Fruit fly (Drosophila melanogaster) whole organism, embryonic: ENCODE measurements around the gene fz.
A peak's percentile ranks its signal among the peaks of the same experiment; 100 is the strongest.

Source experiments
- Adf1 ChIP-seq: fragments of 200-800 bp; sonication (Bioruptor generic); IDR thresholded peaks from 2 replicates; pipeline ENCODE4 v1.3.6; 2022; ENCODE audit warnings: missing biosample characterization, missing genetic modification characterization
- Asciz ChIP-seq: fragments of 200-800 bp; sonication (Bioruptor generic); optimal IDR thresholded peaks from 2 replicates; lab custom pipeline; 2017; ENCODE audit warnings: missing biosample characterization, mild to moderate bottlenecking, missing genetic modification characterization, missing genetic modification reagents
- CG12391 ChIP-seq: fragments of 200-800 bp; sonication (Bioruptor generic); optimal IDR thresholded peaks from 3 replicates; lab custom pipeline; 2018; ENCODE audit warnings: missing biosample characterization, mild to moderate bottlenecking, missing genetic modification characterization, moderate library complexity
- CG14014 ChIP-seq: fragments of 200-800 bp; sonication (Bioruptor generic); IDR thresholded peaks from 2 replicates; pipeline ENCODE4 v1.3.6; 2022; ENCODE audit warnings: missing biosample characterization, missing genetic modification characterization
- CG15269 ChIP-seq: fragments of 200-800 bp; sonication (Bioruptor generic); optimal IDR thresholded peaks from 2 replicates; lab custom pipeline; 2018; ENCODE audit warnings: missing biosample characterization, mild to moderate bottlenecking, missing genetic modification characterization, moderate library complexity
- CG15696 ChIP-seq: fragments of 200-800 bp; sonication (Bioruptor generic); optimal IDR thresholded peaks from 2 replicates; lab custom pipeline; 2019; ENCODE audit warnings: missing biosample characterization, mild to moderate bottlenecking, missing genetic modification characterization, moderate library complexity
- CG17612 ChIP-seq: fragments of 200-800 bp; sonication (Bioruptor generic); IDR thresholded peaks from 2 replicates; pipeline ENCODE4 v1.3.6; 2022; ENCODE audit warnings: missing biosample characterization, missing genetic modification characterization
- CG2129 ChIP-seq: fragments of 200-800 bp; sonication (Bioruptor generic); IDR thresholded peaks from 2 replicates; pipeline ENCODE4 v1.3.6; 2022; ENCODE audit warnings: missing biosample characterization, missing genetic modification characterization; ENCODE audit not compliant: partially characterized antibody
- CG2202 ChIP-seq: fragments of 200-800 bp; sonication (Bioruptor generic); optimal IDR thresholded peaks from 2 replicates; lab custom pipeline; 2018; ENCODE audit warnings: missing biosample characterization, mild to moderate bottlenecking, missing genetic modification characterization
- CG32767 ChIP-seq: fragments of 200-800 bp; sonication (Bioruptor generic); IDR thresholded peaks from 2 replicates; pipeline ENCODE4 v1.3.6; 2022; ENCODE audit warnings: missing biosample characterization, missing genetic modification characterization
- CG32772 ChIP-seq: fragments of 200-800 bp; sonication (Bioruptor generic); IDR thresholded peaks from 2 replicates; pipeline ENCODE4 v1.3.6; 2022; ENCODE audit warnings: missing biosample characterization, missing genetic modification characterization
- CG3407 ChIP-seq: fragments of 200-800 bp; sonication (Bioruptor generic); optimal IDR thresholded peaks from 2 replicates; lab custom pipeline; 2018; ENCODE audit warnings: missing biosample characterization, mild to moderate bottlenecking, missing genetic modification characterization
- CG4360 ChIP-seq: fragments of 200-800 bp; sonication (Bioruptor generic); IDR thresholded peaks from 2 replicates; pipeline ENCODE4 v1.3.6; 2022; ENCODE audit warnings: missing biosample characterization, missing genetic modification characterization
- CG6813 ChIP-seq: fragments of 200-800 bp; sonication (Bioruptor generic); optimal IDR thresholded peaks from 2 replicates; lab custom pipeline; 2017; ENCODE audit warnings: missing biosample characterization, missing genetic modification characterization, mild to moderate bottlenecking, moderate library complexity, missing genetic modification reagents
- CG7372 ChIP-seq: fragments of 200-800 bp; sonication (Bioruptor generic); IDR thresholded peaks from 2 replicates; pipeline ENCODE4 v1.3.6; 2022; ENCODE audit warnings: missing biosample characterization, missing genetic modification characterization
- CG7928 ChIP-seq: fragments of 200-800 bp; sonication (Bioruptor generic); optimal IDR thresholded peaks from 2 replicates; lab custom pipeline; 2017; ENCODE audit warnings: missing biosample characterization, mild to moderate bottlenecking, missing genetic modification characterization
- CG7987 ChIP-seq: fragments of 200-800 bp; sonication (Bioruptor generic); optimal IDR thresholded peaks from 2 replicates; lab custom pipeline; 2018; ENCODE audit warnings: missing biosample characterization, mild to moderate bottlenecking, missing genetic modification characterization, moderate library complexity
- H15 ChIP-seq: fragments of 200-800 bp; sonication (Bioruptor generic); IDR thresholded peaks from 3 replicates; pipeline ENCODE4 v1.3.6; 2022; ENCODE audit warnings: missing biosample characterization, missing genetic modification characterization
- Hey ChIP-seq: fragments of 200-800 bp; sonication (Bioruptor generic); optimal IDR thresholded peaks from 3 replicates; lab custom pipeline; 2018; ENCODE audit warnings: missing biosample characterization, mild to moderate bottlenecking, missing genetic modification characterization
- Hmx ChIP-seq: fragments of 200-800 bp; sonication (Bioruptor generic); optimal IDR thresholded peaks from 2 replicates; lab custom pipeline; 2016; ENCODE audit warnings: missing biosample characterization, missing genetic modification characterization
- Med ChIP-seq: fragments of 200-800 bp; sonication (Bioruptor generic); peaks from one replicate; lab custom pipeline; 2016; ENCODE audit warnings: missing biosample characterization, missing genetic modification characterization, mild to moderate bottlenecking, inconsistent platforms, moderate library complexity
- Mrtf ChIP-seq: fragments of 200-800 bp; sonication (Bioruptor generic); IDR thresholded peaks from 3 replicates; pipeline ENCODE4 v1.3.6; 2022; ENCODE audit warnings: missing biosample characterization, missing genetic modification characterization
- NfI ChIP-seq: fragments of 200-800 bp; sonication (Bioruptor generic); optimal IDR thresholded peaks from 3 replicates; lab custom pipeline; 2018; ENCODE audit warnings: missing biosample characterization, mild to moderate bottlenecking, missing genetic modification characterization, moderate library complexity
- Scr ChIP-seq: fragments of 200-800 bp; sonication (Bioruptor generic); IDR thresholded peaks from 2 replicates; pipeline ENCODE4 v1.3.6; 2022; ENCODE audit warnings: missing biosample characterization, missing genetic modification characterization; ENCODE audit not compliant: partially characterized antibody
- Sry-δ ChIP-seq: fragments of 200-800 bp; sonication (Bioruptor generic); optimal IDR thresholded peaks from 2 replicates; lab custom pipeline; 2016; ENCODE audit warnings: missing biosample characterization, missing genetic modification characterization
- bbx ChIP-seq: fragments of 200-800 bp; sonication (Bioruptor generic); IDR thresholded peaks from 2 replicates; pipeline ENCODE4 v1.3.6; 2022; ENCODE audit warnings: missing biosample characterization, missing genetic modification characterization; ENCODE audit not compliant: partially characterized antibody
- cato ChIP-seq: fragments of 200-800 bp; sonication (Bioruptor generic); optimal IDR thresholded peaks from 2 replicates; lab custom pipeline; 2016; ENCODE audit warnings: missing biosample characterization, missing genetic modification characterization, borderline replicate concordance
- chinmo ChIP-seq: fragments of 200-800 bp; sonication (Bioruptor generic); IDR thresholded peaks from 4 replicates; pipeline ENCODE4 v1.3.6; 2022; ENCODE audit warnings: missing biosample characterization, missing genetic modification characterization; ENCODE audit not compliant: partially characterized antibody
- chn ChIP-seq: fragments of 200-800 bp; sonication (Bioruptor generic); optimal IDR thresholded peaks from 2 replicates; lab custom pipeline; 2016; ENCODE audit warnings: missing biosample characterization, missing genetic modification characterization
- dpn ChIP-seq, 2 experiments: fragments of 200-800 bp; sonication (Bioruptor generic); optimal IDR thresholded peaks; 3 replicates each; lab custom pipeline; 2016; ENCODE audit warnings: missing biosample characterization in 2 of 2, missing genetic modification characterization in 2 of 2
- ems ChIP-seq: fragments of 200-800 bp; sonication (Bioruptor generic); optimal IDR thresholded peaks from 3 replicates; lab custom pipeline; 2016; ENCODE audit warnings: missing biosample characterization, missing genetic modification characterization
- en ChIP-seq: fragments of 200-800 bp; sonication (Bioruptor generic); optimal IDR thresholded peaks from 2 replicates; lab custom pipeline; 2016; ENCODE audit warnings: missing biosample characterization, missing genetic modification characterization
- ftz-f1 ChIP-seq: fragments of 200-800 bp; sonication (Bioruptor generic); optimal IDR thresholded peaks from 2 replicates; lab custom pipeline; 2016; ENCODE audit warnings: missing biosample characterization, missing genetic modification characterization
- gcm ChIP-seq: fragments of 200-800 bp; sonication (Bioruptor generic); optimal IDR thresholded peaks from 2 replicates; lab custom pipeline; 2019; ENCODE audit warnings: missing biosample characterization, mild to moderate bottlenecking, missing genetic modification characterization, moderate library complexity
- her ChIP-seq: fragments of 200-800 bp; sonication (Bioruptor generic); optimal IDR thresholded peaks from 2 replicates; lab custom pipeline; 2016; ENCODE audit warnings: missing biosample characterization, missing genetic modification characterization
- hth ChIP-seq: fragments of >200 bp; optimal IDR thresholded peaks from 2 replicates; lab custom pipeline; 2017; ENCODE audit warnings: inconsistent platforms
- mirr ChIP-seq: fragments of 200-800 bp; sonication (Bioruptor generic); optimal IDR thresholded peaks from 3 replicates; lab custom pipeline; 2018; ENCODE audit warnings: missing biosample characterization, mild to moderate bottlenecking, missing genetic modification characterization
- pita ChIP-seq: fragments of 200-800 bp; sonication (Bioruptor generic); optimal IDR thresholded peaks from 2 replicates; lab custom pipeline; 2017; ENCODE audit warnings: missing biosample characterization, mild to moderate bottlenecking, missing genetic modification characterization
- ro ChIP-seq: fragments of 200-800 bp; sonication (Bioruptor generic); IDR thresholded peaks from 2 replicates; pipeline ENCODE4 v1.3.6; 2022; ENCODE audit warnings: missing biosample characterization, missing genetic modification characterization
- salm ChIP-seq: fragments of 200-800 bp; sonication (Bioruptor generic); optimal IDR thresholded peaks from 2 replicates; lab custom pipeline; 2018; ENCODE audit warnings: missing biosample characterization, mild to moderate bottlenecking, missing genetic modification characterization
- sc ChIP-seq, 3 experiments: fragments of >200 bp in 2 of 3; fragments of 200-800 bp in 1 of 3; sonication (Bioruptor generic) in 1 of 3; optimal IDR thresholded peaks; 2 replicates in 2 of 3; 3 replicates in 1 of 3; lab custom pipeline; 2017; ENCODE audit warnings: mild to moderate bottlenecking in 1 of 3, missing biosample characterization in 1 of 3, missing genetic modification characterization in 1 of 3, missing genetic modification reagents in 1 of 3
- seq ChIP-seq: fragments of 200-800 bp; sonication (Bioruptor generic); IDR thresholded peaks from 2 replicates; pipeline ENCODE4 v1.3.6; 2022; ENCODE audit warnings: missing biosample characterization, missing genetic modification characterization
- so ChIP-seq: fragments of 200-800 bp; sonication (Bioruptor generic); IDR thresholded peaks from 3 replicates; pipeline ENCODE4 v1.3.6; 2022; ENCODE audit warnings: missing biosample characterization, missing genetic modification characterization
- tap ChIP-seq: fragments of 200-800 bp; optimal IDR thresholded peaks from 3 replicates; lab custom pipeline; 2019; ENCODE audit warnings: missing biosample characterization, mild to moderate bottlenecking, missing genetic modification characterization, moderate library complexity
- tio ChIP-seq: fragments of 200-800 bp; sonication (Bioruptor generic); optimal IDR thresholded peaks from 2 replicates; lab custom pipeline; 2017; ENCODE audit warnings: missing biosample characterization, missing genetic modification characterization, inconsistent platforms
- trem ChIP-seq: fragments of 200-800 bp; optimal IDR thresholded peaks from 3 replicates; lab custom pipeline; 2019; ENCODE audit warnings: missing biosample characterization, mild to moderate bottlenecking, missing genetic modification characterization, moderate library complexity
- vfl ChIP-seq: fragments of 200-800 bp; sonication (Bioruptor generic); optimal IDR thresholded peaks from 2 replicates; lab custom pipeline; 2016; ENCODE audit warnings: missing biosample characterization, missing genetic modification characterization
- wdn ChIP-seq: fragments of 200-800 bp; sonication (Bioruptor generic); IDR thresholded peaks from 2 replicates; pipeline ENCODE4 v1.3.6; 2022; ENCODE audit warnings: missing biosample characterization, missing genetic modification characterization
- z ChIP-seq: fragments of 200-800 bp; sonication (Bioruptor generic); IDR thresholded peaks from 3 replicates; pipeline ENCODE4 v1.3.6; 2022; ENCODE audit warnings: missing biosample characterization, missing genetic modification characterization

fz gene

dm6 chr3L:14409419-14410145 is 135.4 kb downstream of the fz start, which contains the start of gene stwl (continued):
- TF ChIP-seq Sry-δ (GFP tag; lab: Kevin White, UChicago) (peak; percentile 87), wdn (GFP tag; lab: Robert Waterston, UW) (no peak), chinmo (GFP tag; lab: Robert Waterston, UW) (0 out of 4 replicates have a peak, but pooled peaks have one; percentile 69), tap (tag; lab: Kevin White, UChicago) (no peak), vfl (GFP tag; lab: Kevin White, UChicago) (peak; percentile 47), en (GFP tag; lab: Kevin White, UChicago) (peak; percentile 25), bbx (GFP tag; lab: Robert Waterston, UW) (peak; percentile 90), CG7928 (GFP tag; lab: Kevin White, UChicago) (no peak), CG15696 (tag; lab: Kevin White, UChicago) (peak; percentile 7), Mrtf (GFP tag; lab: Robert Waterston, UW) (peak; percentile 63; the same call in 2 of the 3 replicates), Adf1 (GFP tag; lab: Robert Waterston, UW) (no peak; the same call in 1 of the 2 replicates), salm (tag; lab: Kevin White, UChicago) (no peak), ems (GFP tag; lab: Kevin White, UChicago) (peak; percentile 39), chn (GFP tag; lab: Kevin White, UChicago) (peak; percentile 52), tio (GFP tag; lab: Kevin White, UChicago) (no peak), trem (tag; lab: Kevin White, UChicago) (peak; percentile 98), CG3407 (GFP tag; lab: Kevin White, UChicago) (no peak), ro (GFP tag; lab: Robert Waterston, UW) (no peak), Asciz (GFP tag; lab: Kevin White, UChicago) (peak; percentile 51), pita (GFP tag; lab: Kevin White, UChicago) (no peak), mirr (GFP tag; lab: Kevin White, UChicago) (no peak), ftz-f1 (GFP tag; lab: Kevin White, UChicago) (no peak), gcm (no peak), CG15269 (tag; lab: Kevin White, UChicago) (no peak), CG14014 (GFP tag; lab: Robert Waterston, UW) (peak; percentile 30; the same call in 1 of the 2 replicates), sc (optimal IDR thresholded peaks at IDR 0.05; lab: Kevin White, UChicago) (no peak), sc (GFP tag; optimal IDR thresholded peaks at IDR 0.05; lab: Kevin White, UChicago) (no peak), CG7987 (GFP tag; lab: Kevin White, UChicago) (no peak), CG12391 (tag; lab: Kevin White, UChicago) (no peak), Hmx (GFP tag; lab: Kevin White, UChicago) (no peak), CG2202 (tag; lab: Kevin White, UChicago) (no peak), so (no peak), CG7372 (GFP tag; lab: Robert Waterston, UW) (0 out of 2 replicates have a peak, but pooled peaks have one; percentile 22), her (GFP tag; lab: Kevin White, UChicago) (peak; percentile 61), dpn (GFP tag; optimal IDR thresholded peaks at IDR 0.05; lab: Kevin White, UChicago) (peak; percentile 61 to 64), Scr (peak; percentile 76), CG32772 (GFP tag; lab: Robert Waterston, UW) (no peak; the same call in 1 of the 2 replicates), CG6813 (GFP tag; lab: Kevin White, UChicago) (no peak), hth (lab: Kevin White, UChicago) (no peak), CG2129 (GFP tag; lab: Robert Waterston, UW) (peak; percentile 50; the same call in 1 of the 2 replicates), H15 (peak; percentile 61; the same call in 2 of the 3 replicates), seq (GFP tag; lab: Robert Waterston, UW) (no peak), Med (GFP tag; lab: Kevin White, UChicago) (peak; percentile 95), NfI (GFP tag; lab: Kevin White, UChicago) (peak; percentile 30), cato (GFP tag; lab: Kevin White, UChicago) (no peak), Hey (tag; lab: Kevin White, UChicago) (no peak), z (GFP tag; lab: Robert Waterston, UW) (peak; percentile 31; the same call in 1 of the 3 replicates), CG4360 (GFP tag; lab: Robert Waterston, UW) (no peak), CG17612 (GFP tag; lab: Robert Waterston, UW) (no peak), CG32767 (GFP tag; lab: Robert Waterston, UW) (no peak)
